Worm (Caenorhabditis elegans) whole organism, L4 larva: ENCODE results near the gene F25G6.9.
"Not testable (repeated sequence)": the region's sequence is repeated elsewhere in the genome, so short reads cannot be mapped to it uniquely, and the experiment has no call there.

Source experiments
- R02D3.7 ChIP-seq: fragments of 150-350 bp; sonication (generic microtip); optimal IDR thresholded peaks from 3 replicates; lab custom pipeline; 2014; ENCODE audit warnings: missing biosample characterization, missing genetic modification characterization
- T26A8.4 ChIP-seq: fragments of 200-800 bp; sonication (Bioruptor generic); IDR thresholded peaks from 2 replicates; pipeline ENCODE4 v1.3.6; 2022; ENCODE audit warnings: missing genetic modification characterization, missing compliant biosample characterization
- Y105C5A.15 ChIP-seq: fragments of 200-800 bp; sonication (Bioruptor generic); IDR thresholded peaks from 2 replicates; pipeline ENCODE4 v1.3.6; 2022; ENCODE audit warnings: missing genetic modification characterization, missing compliant biosample characterization
- Y48G9A.11 ChIP-seq: fragments of 200-800 bp; sonication (Bioruptor generic); IDR thresholded peaks from 2 replicates; pipeline ENCODE4 v1.3.6; 2022; ENCODE audit warnings: missing genetic modification reagents, missing genetic modification characterization, missing compliant biosample characterization
- Y75B8A.6 ChIP-seq: fragments of 200-800 bp; sonication (Bioruptor generic); IDR thresholded peaks from 2 replicates; pipeline ENCODE4 v1.3.6; 2022; ENCODE audit warnings: missing genetic modification reagents, missing genetic modification characterization, missing compliant biosample characterization
- ZK337.2 ChIP-seq: fragments of 200-800 bp; sonication (Bioruptor generic); IDR thresholded peaks from 2 replicates; pipeline ENCODE4 v1.3.6; 2022; ENCODE audit warnings: missing genetic modification reagents, missing genetic modification characterization, missing compliant biosample characterization
- arid-1 ChIP-seq: fragments of 200-800 bp; sonication (Bioruptor generic); conservative IDR thresholded peaks from 2 replicates; pipeline ENCODE4 v1.3.6; 2022; ENCODE audit warnings: missing genetic modification reagents, missing genetic modification characterization, missing compliant biosample characterization
- ceh-20 ChIP-seq: fragments of 200-800 bp; sonication (Bioruptor generic); IDR thresholded peaks from 2 replicates; pipeline ENCODE4 v1.3.6; 2022; ENCODE audit warnings: missing genetic modification reagents, missing genetic modification characterization, missing compliant biosample characterization
- ceh-32 ChIP-seq: sonication (generic microtip); optimal IDR thresholded peaks from 2 replicates; lab custom pipeline; 2016; ENCODE audit warnings: mild to moderate bottlenecking, missing genetic modification characterization, missing compliant biosample characterization; ENCODE audit not compliant: poor library complexity
- ctbp-1 ChIP-seq: fragments of 200-800 bp; sonication (Bioruptor generic); IDR thresholded peaks from 2 replicates; pipeline ENCODE4 v1.3.6; 2022; ENCODE audit warnings: missing genetic modification reagents, missing genetic modification characterization, missing compliant biosample characterization
- dmd-6 ChIP-seq: fragments of 200-800 bp; sonication (Bioruptor generic); IDR thresholded peaks from 2 replicates; pipeline ENCODE4 v1.3.6; 2022; ENCODE audit warnings: missing genetic modification reagents, missing genetic modification characterization, missing compliant biosample characterization
- dmd-8 ChIP-seq: fragments of 200-800 bp; sonication (Bioruptor generic); IDR thresholded peaks from 2 replicates; pipeline ENCODE4 v1.3.6; 2022; ENCODE audit warnings: missing genetic modification characterization, missing compliant biosample characterization
- fos-1 ChIP-seq: fragments of 150-350 bp; optimal IDR thresholded peaks from 2 replicates; lab custom pipeline; 2014; ENCODE audit warnings: missing biosample characterization, missing genetic modification characterization
- gei-8 ChIP-seq: fragments of 200-800 bp; sonication (Bioruptor generic); optimal IDR thresholded peaks from 2 replicates; lab custom pipeline; 2018; ENCODE audit warnings: mild to moderate bottlenecking, missing genetic modification characterization, missing compliant biosample characterization
- lim-7 ChIP-seq: fragments of 200-800 bp; sonication (Bioruptor generic); IDR thresholded peaks from 2 replicates; pipeline ENCODE4 v1.3.6; 2022; ENCODE audit warnings: missing genetic modification characterization, missing compliant biosample characterization
- lin-1 ChIP-seq: fragments of 200-800 bp; sonication (Bioruptor generic); IDR thresholded peaks from 2 replicates; pipeline ENCODE4 v1.3.6; 2022; ENCODE audit warnings: missing genetic modification reagents, missing genetic modification characterization, missing compliant biosample characterization
- lin-13 ChIP-seq: fragments of 150-350 bp; optimal IDR thresholded peaks from 2 replicates; lab custom pipeline; 2014; ENCODE audit warnings: missing biosample characterization, missing genetic modification reagents, missing genetic modification characterization
- lin-29 ChIP-seq: fragments of 200-800 bp; sonication (Bioruptor generic); IDR thresholded peaks from 2 replicates; pipeline ENCODE4 v1.3.6; 2022; ENCODE audit warnings: missing genetic modification reagents, missing genetic modification characterization, missing compliant biosample characterization
- lin-38 ChIP-seq: fragments of 200-800 bp; sonication (Bioruptor generic); IDR thresholded peaks from 2 replicates; pipeline ENCODE4 v1.3.6; 2022; ENCODE audit warnings: missing genetic modification reagents, missing genetic modification characterization, missing compliant biosample characterization
- lin-39 ChIP-seq: fragments of 150-350 bp; optimal IDR thresholded peaks from 2 replicates; lab custom pipeline; 2014; ENCODE audit warnings: missing biosample characterization, missing genetic modification reagents, missing genetic modification characterization
- lsy-2 ChIP-seq, 2 experiments: fragments of 150-350 bp in 1 of 2; sonication (generic microtip) in 1 of 2; optimal IDR thresholded peaks; 2 replicates each; lab custom pipeline; 2014 to 2017; ENCODE audit warnings: missing biosample characterization in 2 of 2, missing genetic modification characterization in 2 of 2
- mdt-29 ChIP-seq: fragments of 200-800 bp; sonication (Bioruptor generic); IDR thresholded peaks from 2 replicates; pipeline ENCODE4 v1.3.6; 2022; ENCODE audit warnings: missing genetic modification reagents, missing genetic modification characterization, missing compliant biosample characterization
- mxl-2 ChIP-seq: fragments of 200-800 bp; sonication (Bioruptor generic); conservative IDR thresholded peaks from 2 replicates; pipeline ENCODE4 v1.3.6; 2022; ENCODE audit warnings: missing genetic modification reagents, missing genetic modification characterization, missing compliant biosample characterization
- mxl-3 ChIP-seq: fragments of 200-800 bp; sonication (Bioruptor generic); optimal IDR thresholded peaks from 2 replicates; lab custom pipeline; 2018; ENCODE audit warnings: mild to moderate bottlenecking, missing genetic modification characterization, missing compliant biosample characterization
- nhr-102 ChIP-seq: sonication (generic microtip); optimal IDR thresholded peaks from 2 replicates; lab custom pipeline; 2016; ENCODE audit warnings: mild to moderate bottlenecking, missing genetic modification characterization, moderate library complexity, missing compliant biosample characterization
- nhr-111 ChIP-seq: fragments of 200-800 bp; sonication (Bioruptor generic); optimal IDR thresholded peaks from 2 replicates; lab custom pipeline; 2018; ENCODE audit warnings: mild to moderate bottlenecking, missing genetic modification characterization, missing compliant biosample characterization
- nhr-42 ChIP-seq: fragments of 200-800 bp; sonication (Bioruptor generic); IDR thresholded peaks from 2 replicates; pipeline ENCODE4 v1.3.6; 2022; ENCODE audit warnings: missing genetic modification characterization, missing compliant biosample characterization
- nhr-76 ChIP-seq: fragments of 150-350 bp; optimal IDR thresholded peaks from 2 replicates; lab custom pipeline; 2014; ENCODE audit warnings: missing biosample characterization, missing genetic modification characterization
- pha-4 ChIP-seq, 2 experiments: fragments of 150-350 bp in 1 of 2; fragments of 200-800 bp in 1 of 2; sonication (Bioruptor generic) in 1 of 2; IDR thresholded peaks in 1 of 2; optimal IDR thresholded peaks in 1 of 2; 2 replicates each; pipeline versions ENCODE4 v1.3.6 to Lab custom; 2014 to 2022; ENCODE audit warnings: missing genetic modification characterization in 2 of 2, missing genetic modification reagents in 2 of 2, missing biosample characterization in 1 of 2, missing compliant biosample characterization in 1 of 2
- php-3 ChIP-seq: fragments of 200-800 bp; sonication (Bioruptor generic); IDR thresholded peaks from 2 replicates; pipeline ENCODE4 v1.3.6; 2022; ENCODE audit warnings: missing genetic modification reagents, missing genetic modification characterization, missing compliant biosample characterization
- snpc-4 ChIP-seq: fragments of 150-350 bp; optimal IDR thresholded peaks from 2 replicates; lab custom pipeline; 2014; ENCODE audit warnings: missing biosample characterization, missing genetic modification characterization
- tag-97 ChIP-seq: fragments of 200-800 bp; sonication (Bioruptor generic); IDR thresholded peaks from 2 replicates; pipeline ENCODE4 v1.3.6; 2022; ENCODE audit warnings: missing genetic modification characterization, missing compliant biosample characterization
- tra-1 ChIP-seq: fragments of 200-800 bp; sonication (Bioruptor generic); IDR thresholded peaks from 2 replicates; pipeline ENCODE4 v1.3.6; 2022; ENCODE audit warnings: missing genetic modification reagents, missing genetic modification characterization, missing compliant biosample characterization
- unc-62 ChIP-seq, 3 experiments: fragments of 150-350 bp in 1 of 3; sonication (generic microtip); optimal IDR thresholded peaks in 2 of 3; peaks in 1 of 3; 1 replicate in 1 of 3; 2 replicates in 2 of 3; lab custom pipeline; 2014 to 2017; ENCODE audit warnings: missing biosample characterization in 3 of 3, missing genetic modification characterization in 3 of 3, missing genetic modification reagents in 3 of 3, missing genotype in 1 of 3
- zfp-3 ChIP-seq: fragments of 200-800 bp; sonication (Bioruptor generic); conservative IDR thresholded peaks from 2 replicates; pipeline ENCODE4 v1.3.6; 2022; ENCODE audit warnings: missing genetic modification reagents, missing genetic modification characterization, missing compliant biosample characterization
- ztf-11 ChIP-seq: fragments of 150-350 bp; optimal IDR thresholded peaks from 2 replicates; lab custom pipeline; 2014; ENCODE audit warnings: missing biosample characterization, missing genetic modification characterization

Gene F25G6.9

ce11 chrV:8586472-8586871 lies 16.7 kb upstream of the F25G6.9 start (continued):
- TF ChIP-seq Y75B8A.6, result no peak
- no peak for TF ChIP-seq mxl-3 (GFP tag; lab: Kevin White, UChicago)
- TF ChIP-seq ctbp-1, result no peak

ce11 chrV:8580961-8581360 lies 11.2 kb upstream of the F25G6.9 start, which contains the start of gene C10B5.1:
Gene C10B5.1, plus strand, starts transcription at chrV:8581261.
- TF ChIP-seq nhr-76 (no peak), lin-1 (GFP tag; lab: Robert Waterston, UW) (no peak), lin-13 (no peak), tra-1 (GFP tag; lab: Robert Waterston, UW) (no peak), arid-1 (GFP tag; lab: Robert Waterston, UW) (no peak), fos-1 (no peak), R02D3.7 (tag; lab: Kevin White, UChicago) (no peak), Y105C5A.15 (GFP tag; lab: Robert Waterston, UW) (no peak), php-3 (GFP tag; lab: Robert Waterston, UW) (no peak), zfp-3 (GFP tag; lab: Robert Waterston, UW) (no peak), lin-39 (no peak)

- not testable (repeated sequence) for TF ChIP-seq lim-7 (GFP tag; lab: Robert Waterston, UW); pha-4 (GFP tag; IDR thresholded peaks at IDR 0.05; lab: Robert Waterston, UW); pha-4 (tag; optimal IDR thresholded peaks at IDR 0.05; lab: Kevin White, UChicago); ceh-20 (GFP tag; lab: Robert Waterston, UW)
- TF ChIP-seq, all 104 proteins: peak for 0; not testable (repeated sequence) for 104
Observed at ce11 chrV:8574762-8575161, 5.0 kb upstream of the F25G6.9 start, which contains the start of gene F25G6.1. Gene F25G6.1, plus strand, starts transcription at chrV:8575062.

- no peak for TF ChIP-seq gei-8
- peak in 1 of 2 experiments; percentile 91 for TF ChIP-seq unc-62 (GFP tag; optimal IDR thresholded peaks at IDR 0.05 in 1 of 2; lab: Kevin White, UChicago)
- TF ChIP-seq unc-62 (tag; optimal IDR thresholded peaks at IDR 0.05; lab: Kevin White, UChicago), result no peak
Observed at ce11 chrV:8569172-8569571, 628 bp downstream of the F25G6.9 start.

ce11 chrV:8565075-8565474 lies 4.7 kb downstream of the F25G6.9 start, which contains the start of gene F25G6.8:
Gene F25G6.8, minus strand, starts transcription at chrV:8565175.
- TF ChIP-seq lin-38 (GFP tag; lab: Robert Waterston, UW) (peak; percentile 5; the same call in 1 of the 2 replicates), nhr-102 (tag; lab: Kevin White, UChicago) (no peak)
- TF ChIP-seq, all 104 proteins: peak for 1

ce11 chrV:8560916-8561315 lies 8.9 kb downstream of the F25G6.9 start, which contains the start of gene acr-16:
Gene acr-16, plus strand, starts transcription at chrV:8561216.
- TF ChIP-seq ctbp-1, result no peak
- no peak for TF ChIP-seq mxl-2
- TF ChIP-seq nhr-111 (GFP tag; lab: Kevin White, UChicago), result no peak
- no peak for TF ChIP-seq tag-97 (GFP tag; lab: Robert Waterston, UW)
- no peak for TF ChIP-seq lin-29 (GFP tag; lab: Robert Waterston, UW)
- no peak for TF ChIP-seq ZK337.2 (GFP tag; lab: Robert Waterston, UW)
- TF ChIP-seq snpc-4 (tag; lab: Kevin White, UChicago), result no peak
- TF ChIP-seq dmd-8 (GFP tag; lab: Robert Waterston, UW), result no peak
- TF ChIP-seq zfp-3 (GFP tag; lab: Robert Waterston, UW), result no peak
- TF ChIP-seq ceh-32, result no peak
- no peak for TF ChIP-seq nhr-42 (GFP tag; lab: Robert Waterston, UW)
- no peak for TF ChIP-seq Y48G9A.11
- no peak for TF ChIP-seq mdt-29 (GFP tag; lab: Robert Waterston, UW)
- TF ChIP-seq ztf-11 (tag; lab: Kevin White, UChicago), result no peak
- no peak for TF ChIP-seq lin-38 (GFP tag; lab: Robert Waterston, UW)
- TF ChIP-seq dmd-6 (GFP tag; lab: Robert Waterston, UW), result no peak
- no peak for TF ChIP-seq lsy-2 (tag; optimal IDR thresholded peaks at IDR 0.05; lab: Kevin White, UChicago)
- no peak for TF ChIP-seq T26A8.4 (GFP tag; lab: Robert Waterston, UW)
- no peak for TF ChIP-seq pha-4 (GFP tag; IDR thresholded peaks at IDR 0.05; lab: Robert Waterston, UW)
- no peak for TF ChIP-seq pha-4 (tag; optimal IDR thresholded peaks at IDR 0.05; lab: Kevin White, UChicago)
